Fruit fly (Drosophila melanogaster): Measurements from ENCODE around the gene CG34331.

The CG34331 gene

DNA sequence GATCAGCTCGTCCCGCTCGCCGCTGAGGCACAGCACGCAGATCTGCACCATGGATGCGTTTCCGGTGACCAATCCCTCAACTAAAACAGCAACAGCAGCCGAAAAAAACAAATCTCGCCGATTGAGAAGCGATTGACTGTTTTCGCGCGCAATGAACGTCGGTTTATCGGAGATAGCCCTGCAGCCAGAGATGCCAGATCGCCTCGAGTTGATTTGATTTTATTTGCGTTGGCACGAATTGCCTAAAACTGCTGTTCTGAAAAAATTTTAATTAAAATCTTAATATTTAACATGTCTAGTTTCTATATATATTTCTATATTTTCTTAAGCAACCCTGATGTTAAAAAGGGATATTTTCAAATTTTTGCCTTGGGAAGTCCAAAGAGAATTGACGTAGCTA, 40.3 kb downstream of the CG34331 start:
- TF ChIP-seq pan (optimal IDR thresholded peaks at IDR 0.05) (no peak), Sp1 (GFP tag; optimal IDR thresholded peaks at IDR 0.05) (no peak), HLH106 (tag; optimal IDR thresholded peaks at IDR 0.05) (peak; percentile 21), GATAd (GFP tag; optimal IDR thresholded peaks at IDR 0.05) (no peak), Myc (optimal IDR thresholded peaks at IDR 0.05) (no peak), CG9705 (GFP tag; optimal IDR thresholded peaks at IDR 0.05) (no peak), foxo (GFP tag; optimal IDR thresholded peaks at IDR 0.05) (peak in 1 of 2 experiments; percentile 5)

DNA sequence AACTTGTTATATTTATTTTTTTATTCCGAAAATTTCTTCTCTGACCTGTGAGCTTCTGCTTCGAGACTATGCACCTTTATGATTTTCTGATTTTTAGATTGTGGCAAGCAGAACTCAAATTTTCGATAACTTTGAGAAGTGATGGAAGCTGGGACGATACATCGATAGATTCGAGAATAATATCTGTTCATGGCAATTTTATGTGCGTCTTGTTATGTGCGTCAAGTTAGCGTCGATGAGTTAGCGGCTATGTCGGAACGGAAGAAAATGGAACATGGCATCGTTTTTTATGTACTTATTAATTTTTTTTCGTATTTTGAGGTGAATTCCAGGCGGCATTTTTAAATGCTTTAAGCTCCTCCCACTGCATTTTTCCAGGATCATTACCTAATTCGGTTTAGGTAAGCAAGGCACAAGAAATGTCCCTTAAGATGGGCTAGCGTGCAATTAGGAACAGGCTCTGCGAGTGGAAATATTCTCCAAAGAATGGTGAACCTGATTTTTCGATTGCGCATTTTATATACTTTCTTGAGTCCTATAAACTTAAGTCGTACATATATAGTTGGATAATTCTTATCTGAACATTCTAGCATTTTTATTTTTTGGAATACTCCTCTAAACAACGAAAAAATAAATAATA, 43.6 kb downstream of the CG34331 start, which contains the start of gene Phf7:
Phf7 (minus strand) TSS at position 58 of the 640 bp plus-strand sequence.
- TF ChIP-seq brk (GFP tag; optimal IDR thresholded peaks at IDR 0.05) (no peak), woc (GFP tag; optimal IDR thresholded peaks at IDR 0.05) (peak; percentile 50), Hr83 (GFP tag; optimal IDR thresholded peaks at IDR 0.05; ENCODE audit: poor library complexity, severe bottlenecking) (no peak), Hnf4 (GFP tag; optimal IDR thresholded peaks at IDR 0.05) (peak; percentile 23), Abd-B (GFP tag; optimal IDR thresholded peaks at IDR 0.05) (no peak), Dif (GFP tag; optimal IDR thresholded peaks at IDR 0.05; ENCODE audit: partially characterized antibody) (no peak), rgr (GFP tag; optimal IDR thresholded peaks at IDR 0.05) (no peak), Rel (GFP tag; optimal IDR thresholded peaks at IDR 0.05) (no peak), Rel (tag; optimal IDR thresholded peaks at IDR 0.05) (peak; percentile 2), foxo (GFP tag; optimal IDR thresholded peaks at IDR 0.05) (no peak), dsf (GFP tag; optimal IDR thresholded peaks at IDR 0.05; ENCODE audit: borderline replicate concordance) (no peak), Dfd (GFP tag; optimal IDR thresholded peaks at IDR 0.05) (no peak)

DNA sequence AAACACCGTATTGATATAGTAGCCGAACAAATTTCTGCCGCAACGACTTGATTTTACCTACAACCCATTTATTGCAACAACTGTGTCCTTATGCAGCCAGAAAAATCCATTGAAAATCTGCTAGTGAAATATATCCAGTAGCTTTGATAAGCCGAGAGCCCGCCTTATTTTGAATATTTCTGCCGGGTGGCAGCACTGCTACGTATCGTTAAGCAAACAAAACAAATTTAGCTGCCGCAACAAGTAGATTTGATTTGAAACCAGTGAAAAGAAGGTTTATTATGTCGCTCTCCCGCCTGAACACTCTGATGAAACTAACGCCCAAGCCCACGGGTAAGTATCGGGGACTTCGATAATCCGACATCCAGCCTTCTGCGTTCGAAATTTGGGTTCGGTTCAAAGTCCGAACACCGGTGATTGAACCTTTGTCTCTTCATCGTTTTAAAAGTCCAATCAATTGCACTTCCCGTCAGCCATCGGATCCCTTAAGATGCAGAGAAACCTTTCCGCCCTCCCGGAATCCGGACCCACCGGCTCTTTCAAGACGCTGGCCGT, 44.3 kb downstream of the CG34331 start, which contains the start of gene CG9577:
CG9577 (plus strand) TSS at position 190 of the 555 bp plus-strand sequence.
- TF ChIP-seq CG9705 (GFP tag; optimal IDR thresholded peaks at IDR 0.05) (no peak), usp (GFP tag; optimal IDR thresholded peaks at IDR 0.05) (no peak), Rel (GFP tag; optimal IDR thresholded peaks at IDR 0.05) (no peak), Rel (tag; optimal IDR thresholded peaks at IDR 0.05) (peak; percentile 18), sage (GFP tag; optimal IDR thresholded peaks at IDR 0.05) (no peak), GATAd (GFP tag; optimal IDR thresholded peaks at IDR 0.05) (peak; percentile 83), tai (GFP tag; optimal IDR thresholded peaks at IDR 0.05) (no peak), dmrt93B (GFP tag; optimal IDR thresholded peaks at IDR 0.05) (no peak), dl (GFP tag; optimal IDR thresholded peaks at IDR 0.05; ENCODE audit: insufficient read depth in 1 of 2, partially characterized antibody in 2 of 2) (no peak), Dif (GFP tag; optimal IDR thresholded peaks at IDR 0.05; ENCODE audit: partially characterized antibody) (no peak), pan (optimal IDR thresholded peaks at IDR 0.05) (no peak), Jra (GFP tag; optimal IDR thresholded peaks at IDR 0.05) (no peak), Hr78 (GFP tag; optimal IDR thresholded peaks at IDR 0.05) (no peak), br (GFP tag; optimal IDR thresholded peaks at IDR 0.05) (no peak), h (GFP tag; optimal IDR thresholded peaks at IDR 0.05) (no peak), CG32264 (GFP tag; optimal IDR thresholded peaks at IDR 0.05) (no peak), N (GFP tag; optimal IDR thresholded peaks at IDR 0.05) (no peak), Sp1 (GFP tag; optimal IDR thresholded peaks at IDR 0.05) (peak; percentile 23), Hnf4 (GFP tag; optimal IDR thresholded peaks at IDR 0.05) (peak; percentile 87)

DNA sequence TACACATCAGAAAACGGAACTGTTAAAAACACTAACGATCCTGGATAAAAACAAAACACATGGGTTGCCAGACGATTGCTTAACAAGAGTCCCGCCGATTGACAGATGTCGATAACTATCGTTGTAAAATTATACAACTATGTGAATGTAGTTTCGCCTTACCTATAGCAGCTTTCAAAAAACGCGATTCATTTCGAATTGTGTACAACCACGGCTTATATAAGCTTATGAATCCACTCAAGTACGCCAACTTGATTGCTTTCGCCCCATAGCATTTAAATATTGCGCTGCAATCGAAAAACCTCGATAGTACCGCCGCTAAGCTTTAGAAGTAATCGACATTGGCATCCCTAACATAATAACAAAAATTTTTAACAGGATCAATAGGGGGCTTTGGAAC, 47.6 kb downstream of the CG34331 start, which contains the start of the genes CG9581 and CG9578:
CG9581 (minus strand) TSS at position 84 of the 400 bp plus-strand sequence.
CG9578 (plus strand) TSS at position 325 of the 400 bp plus-strand sequence.
- TF ChIP-seq h (GFP tag; optimal IDR thresholded peaks at IDR 0.05): peak; percentile 21
- TF ChIP-seq Hr83 (GFP tag; optimal IDR thresholded peaks at IDR 0.05; ENCODE audit: poor library complexity, severe bottlenecking): no peak
- TF ChIP-seq Rel (GFP tag; optimal IDR thresholded peaks at IDR 0.05): no peak
- peak; percentile 13 for TF ChIP-seq Rel (tag; optimal IDR thresholded peaks at IDR 0.05)
- TF ChIP-seq CG9705 (GFP tag; optimal IDR thresholded peaks at IDR 0.05): peak; percentile 26
- TF ChIP-seq CrebA (GFP tag; optimal IDR thresholded peaks at IDR 0.05; ENCODE audit: borderline replicate concordance): no peak
- peak; percentile 45 for TF ChIP-seq Hnf4 (GFP tag; optimal IDR thresholded peaks at IDR 0.05)
- TF ChIP-seq Mio (GFP tag; optimal IDR thresholded peaks at IDR 0.05): no peak
- TF ChIP-seq dsf (GFP tag; optimal IDR thresholded peaks at IDR 0.05; ENCODE audit: borderline replicate concordance): no peak
- peak; percentile 16 for TF ChIP-seq woc (GFP tag; optimal IDR thresholded peaks at IDR 0.05)
- no peak for TF ChIP-seq sage (GFP tag; optimal IDR thresholded peaks at IDR 0.05)
- TF ChIP-seq CG32264 (GFP tag; optimal IDR thresholded peaks at IDR 0.05): no peak
- TF ChIP-seq Sp1 (GFP tag; optimal IDR thresholded peaks at IDR 0.05): no peak
- TF ChIP-seq Hr78 (GFP tag; optimal IDR thresholded peaks at IDR 0.05): no peak
- TF ChIP-seq Jra (GFP tag; optimal IDR thresholded peaks at IDR 0.05): peak; percentile 4
- TF ChIP-seq Myc (optimal IDR thresholded peaks at IDR 0.05): no peak
- TF ChIP-seq sv (GFP tag; optimal IDR thresholded peaks at IDR 0.05): no peak
- TF ChIP-seq lola (GFP tag; optimal IDR thresholded peaks at IDR 0.05): no peak
- no peak for TF ChIP-seq GATAd (GFP tag; optimal IDR thresholded peaks at IDR 0.05)
- TF ChIP-seq HLH106 (tag; optimal IDR thresholded peaks at IDR 0.05): peak; percentile 55
